Fruit fly (Drosophila melanogaster) whole organism, embryonic: ENCODE results near the gene mTerf3.

Experiments
- ATbp ChIP-seq: fragments of 200-800 bp; sonication (Bioruptor generic); optimal IDR thresholded peaks from 2 replicates; lab custom pipeline; 2017; ENCODE audit warnings: missing biosample characterization, mild to moderate bottlenecking, missing genetic modification characterization, missing genetic modification reagents
- Atf3 ChIP-seq: fragments of 200-800 bp; sonication (Bioruptor generic); optimal IDR thresholded peaks from 3 replicates; lab custom pipeline; 2016; ENCODE audit warnings: missing biosample characterization, missing genetic modification characterization
- Awh ChIP-seq: fragments of 200-800 bp; sonication (Bioruptor generic); IDR thresholded peaks from 2 replicates; pipeline ENCODE4, ENCODE4 v1.3.6; 2022; ENCODE audit warnings: missing biosample characterization, missing genetic modification characterization
- B-H1 ChIP-seq: fragments of 200-800 bp; sonication (Bioruptor generic); IDR thresholded peaks from 3 replicates; pipeline ENCODE4 v1.3.6; 2022; ENCODE audit warnings: missing biosample characterization, missing genetic modification characterization
- Blimp-1 ChIP-seq: fragments of 200-800 bp; sonication (Bioruptor generic); optimal IDR thresholded peaks from 3 replicates; lab custom pipeline; 2018; ENCODE audit warnings: missing biosample characterization, missing genetic modification characterization, mild to moderate bottlenecking, moderate library complexity, missing genetic modification reagents
- Bteb2 ChIP-seq: fragments of 200-800 bp; sonication (Bioruptor generic); optimal IDR thresholded peaks from 2 replicates; lab custom pipeline; 2016; ENCODE audit warnings: missing biosample characterization, missing genetic modification characterization
- CG10274 ChIP-seq: fragments of 200-800 bp; sonication (Bioruptor generic); optimal IDR thresholded peaks from 3 replicates; lab custom pipeline; 2017; ENCODE audit warnings: missing biosample characterization, mild to moderate bottlenecking, missing genetic modification characterization
- CG10431 ChIP-seq: fragments of 200-800 bp; sonication (Bioruptor generic); optimal IDR thresholded peaks from 3 replicates; lab custom pipeline; 2018; ENCODE audit warnings: missing biosample characterization, mild to moderate bottlenecking, missing genetic modification characterization
- CG12155 ChIP-seq: fragments of 200-800 bp; sonication (Bioruptor generic); optimal IDR thresholded peaks from 3 replicates; lab custom pipeline; 2016; ENCODE audit warnings: missing biosample characterization, missing genetic modification characterization
- CG12219 ChIP-seq: fragments of 200-800 bp; sonication (Bioruptor generic); optimal IDR thresholded peaks from 3 replicates; lab custom pipeline; 2018; ENCODE audit warnings: missing biosample characterization, mild to moderate bottlenecking, missing genetic modification characterization
- CG15011 ChIP-seq: fragments of 200-800 bp; sonication (Bioruptor generic); optimal IDR thresholded peaks from 3 replicates; lab custom pipeline; 2018; ENCODE audit warnings: missing biosample characterization, mild to moderate bottlenecking, missing genetic modification characterization
- CG1603 ChIP-seq: fragments of 200-800 bp; sonication (Bioruptor generic); optimal IDR thresholded peaks from 2 replicates; lab custom pipeline; 2019; ENCODE audit warnings: missing biosample characterization, mild to moderate bottlenecking, missing genetic modification characterization, moderate library complexity
- CG17186 ChIP-seq: fragments of 200-800 bp; sonication (Bioruptor generic); optimal IDR thresholded peaks from 3 replicates; lab custom pipeline; 2017; ENCODE audit warnings: missing biosample characterization, missing genetic modification reagents, missing genetic modification characterization
- CG18764 ChIP-seq: fragments of 200-800 bp; sonication (Bioruptor generic); optimal IDR thresholded peaks from 3 replicates; lab custom pipeline; 2016; ENCODE audit warnings: missing biosample characterization, missing genetic modification characterization
- CG31365 ChIP-seq: fragments of 200-800 bp; sonication (Bioruptor generic); optimal IDR thresholded peaks from 2 replicates; lab custom pipeline; 2018; ENCODE audit warnings: missing biosample characterization, mild to moderate bottlenecking, missing genetic modification characterization
- CG3407 ChIP-seq: fragments of 200-800 bp; sonication (Bioruptor generic); optimal IDR thresholded peaks from 2 replicates; lab custom pipeline; 2018; ENCODE audit warnings: missing biosample characterization, mild to moderate bottlenecking, missing genetic modification characterization
- CG4854 ChIP-seq: fragments of 200-800 bp; sonication (Bioruptor generic); optimal IDR thresholded peaks from 2 replicates; lab custom pipeline; 2016; ENCODE audit warnings: missing biosample characterization, missing genetic modification characterization, inconsistent platforms
- CG8924 ChIP-seq: fragments of 200-800 bp; optimal IDR thresholded peaks from 3 replicates; lab custom pipeline; 2019; ENCODE audit warnings: missing biosample characterization, mild to moderate bottlenecking, missing genetic modification characterization, moderate library complexity
- CG9437 ChIP-seq: fragments of 200-800 bp; sonication (Bioruptor generic); optimal IDR thresholded peaks from 2 replicates; lab custom pipeline; 2018; ENCODE audit warnings: missing biosample characterization, mild to moderate bottlenecking, missing genetic modification characterization
- Dll ChIP-seq: fragments of 200-800 bp; sonication (Bioruptor generic); IDR thresholded peaks from 4 replicates; pipeline ENCODE4 v1.3.6; 2022; ENCODE audit warnings: missing biosample characterization, missing genetic modification characterization; ENCODE audit not compliant: partially characterized antibody
- GATAe ChIP-seq: fragments of 200-800 bp; sonication (Bioruptor generic); conservative IDR thresholded peaks from 2 replicates; pipeline ENCODE4 v1.3.6; 2022; ENCODE audit warnings: missing biosample characterization, missing genetic modification characterization
- Hsf ChIP-seq: fragments of 200-800 bp; sonication (Bioruptor generic); optimal IDR thresholded peaks from 3 replicates; lab custom pipeline; 2016; ENCODE audit warnings: missing biosample characterization, missing genetic modification characterization
- Lpt ChIP-seq: fragments of >200 bp; optimal IDR thresholded peaks from 2 replicates; lab custom pipeline; 2018; ENCODE audit warnings: missing biosample characterization, missing genetic modification characterization
- Nf-YC ChIP-seq: fragments of 200-800 bp; optimal IDR thresholded peaks from 3 replicates; lab custom pipeline; 2019; ENCODE audit warnings: missing biosample characterization, mild to moderate bottlenecking, missing genetic modification characterization, moderate library complexity
- Oaz ChIP-seq: fragments of 200-800 bp; sonication (Bioruptor generic); IDR thresholded peaks from 2 replicates; pipeline ENCODE4 v1.3.6; 2022; ENCODE audit warnings: missing biosample characterization, missing genetic modification characterization
- Optix ChIP-seq: fragments of 200-800 bp; sonication (Bioruptor generic); IDR thresholded peaks from 3 replicates; pipeline ENCODE4 v1.3.6; 2022; ENCODE audit warnings: missing biosample characterization, missing genetic modification characterization
- Sin3A ChIP-seq: fragments of >200 bp; optimal IDR thresholded peaks from 2 replicates; lab custom pipeline; 2018
- Six4 ChIP-seq: fragments of 200-800 bp; sonication (Bioruptor generic); optimal IDR thresholded peaks from 2 replicates; lab custom pipeline; 2016; ENCODE audit warnings: missing biosample characterization, missing genetic modification characterization
- Spps ChIP-seq: fragments of 200-800 bp; sonication (Bioruptor generic); optimal IDR thresholded peaks from 2 replicates; lab custom pipeline; 2018; ENCODE audit warnings: missing biosample characterization, mild to moderate bottlenecking, missing genetic modification characterization
- Sry-δ ChIP-seq: fragments of 200-800 bp; sonication (Bioruptor generic); optimal IDR thresholded peaks from 2 replicates; lab custom pipeline; 2016; ENCODE audit warnings: missing biosample characterization, missing genetic modification characterization
- amos ChIP-seq: fragments of 200-800 bp; sonication (Bioruptor generic); IDR thresholded peaks from 2 replicates; pipeline ENCODE4 v1.3.6; 2022; ENCODE audit warnings: missing biosample characterization, missing genetic modification characterization; ENCODE audit not compliant: partially characterized antibody
- ato ChIP-seq: fragments of 200-800 bp; sonication (Bioruptor generic); IDR thresholded peaks from 2 replicates; pipeline ENCODE4 v1.3.6; 2022; ENCODE audit warnings: missing biosample characterization, missing genetic modification characterization; ENCODE audit not compliant: partially characterized antibody
- bbx ChIP-seq: fragments of 200-800 bp; sonication (Bioruptor generic); IDR thresholded peaks from 2 replicates; pipeline ENCODE4 v1.3.6; 2022; ENCODE audit warnings: missing biosample characterization, missing genetic modification characterization; ENCODE audit not compliant: partially characterized antibody
- br ChIP-seq: fragments of >200 bp; optimal IDR thresholded peaks from 2 replicates; lab custom pipeline; 2017
- cg ChIP-seq: fragments of 200-800 bp; sonication (Bioruptor generic); optimal IDR thresholded peaks from 3 replicates; lab custom pipeline; 2019; ENCODE audit warnings: missing biosample characterization, mild to moderate bottlenecking, missing genetic modification characterization, moderate library complexity
- crc ChIP-seq: fragments of 200-800 bp; sonication (Bioruptor generic); optimal IDR thresholded peaks from 2 replicates; lab custom pipeline; 2016; ENCODE audit warnings: missing biosample characterization, missing genetic modification characterization
- disco-r ChIP-seq: fragments of 200-800 bp; sonication (Bioruptor generic); optimal IDR thresholded peaks from 2 replicates; lab custom pipeline; 2016; ENCODE audit warnings: missing biosample characterization, missing genetic modification characterization
- emc ChIP-seq: fragments of 200-800 bp; sonication (Bioruptor generic); optimal IDR thresholded peaks from 2 replicates; lab custom pipeline; 2016; ENCODE audit warnings: missing biosample characterization, missing genetic modification characterization
- esg ChIP-seq: fragments of 200-800 bp; sonication (Bioruptor generic); conservative IDR thresholded peaks from 2 replicates; pipeline ENCODE4 v1.3.6; 2022; ENCODE audit warnings: missing biosample characterization, missing genetic modification characterization
- fd102C ChIP-seq: fragments of 200-800 bp; sonication (Bioruptor generic); optimal IDR thresholded peaks from 2 replicates; lab custom pipeline; 2018; ENCODE audit warnings: missing biosample characterization, mild to moderate bottlenecking, missing genetic modification characterization, moderate library complexity
- fd64A ChIP-seq: fragments of 200-800 bp; sonication (Bioruptor generic); optimal IDR thresholded peaks from 3 replicates; lab custom pipeline; 2018; ENCODE audit warnings: missing biosample characterization, mild to moderate bottlenecking, missing genetic modification characterization
- gcm ChIP-seq: fragments of 200-800 bp; sonication (Bioruptor generic); optimal IDR thresholded peaks from 2 replicates; lab custom pipeline; 2019; ENCODE audit warnings: missing biosample characterization, mild to moderate bottlenecking, missing genetic modification characterization, moderate library complexity
- kah ChIP-seq: fragments of 200-800 bp; sonication (Bioruptor generic); optimal IDR thresholded peaks from 2 replicates; lab custom pipeline; 2018; ENCODE audit warnings: missing biosample characterization, mild to moderate bottlenecking, missing genetic modification characterization
- lola ChIP-seq, 3 experiments: fragments of >200 bp in 2 of 3; fragments of 200-800 bp in 1 of 3; sonication (Bioruptor generic) in 1 of 3; optimal IDR thresholded peaks; 2 replicates each; lab custom pipeline; 2017 to 2019; ENCODE audit warnings: missing biosample characterization in 3 of 3, missing genetic modification characterization in 3 of 3, mild to moderate bottlenecking in 1 of 3, moderate library complexity in 1 of 3
- pho ChIP-seq: fragments of 200-800 bp; sonication (Bioruptor generic); optimal IDR thresholded peaks from 2 replicates; lab custom pipeline; 2016; ENCODE audit warnings: missing biosample characterization, missing genetic modification characterization
- phol ChIP-seq: fragments of 200-800 bp; sonication (Bioruptor generic); optimal IDR thresholded peaks from 3 replicates; lab custom pipeline; 2018; ENCODE audit warnings: missing biosample characterization, mild to moderate bottlenecking, missing genetic modification characterization, moderate library complexity
- sens ChIP-seq: fragments of 200-800 bp; sonication (Bioruptor generic); peaks from one replicate; lab custom pipeline; 2016; ENCODE audit warnings: missing biosample characterization, missing genetic modification characterization
- slp2 ChIP-seq: fragments of 200-800 bp; sonication (Bioruptor generic); optimal IDR thresholded peaks from 2 replicates; lab custom pipeline; 2016; ENCODE audit warnings: missing biosample characterization, missing genetic modification characterization
- unc-4 ChIP-seq: fragments of 200-800 bp; sonication (Bioruptor generic); IDR thresholded peaks from 2 replicates; pipeline ENCODE4 v1.3.6; 2022; ENCODE audit warnings: missing biosample characterization, missing genetic modification characterization; ENCODE audit not compliant: partially characterized antibody
- vnd ChIP-seq: fragments of 200-800 bp; sonication (Bioruptor generic); IDR thresholded peaks from 3 replicates; pipeline ENCODE4 v1.3.6; 2022; ENCODE audit warnings: missing biosample characterization, missing genetic modification characterization; ENCODE audit not compliant: partially characterized antibody

The mTerf3 gene

DNA sequence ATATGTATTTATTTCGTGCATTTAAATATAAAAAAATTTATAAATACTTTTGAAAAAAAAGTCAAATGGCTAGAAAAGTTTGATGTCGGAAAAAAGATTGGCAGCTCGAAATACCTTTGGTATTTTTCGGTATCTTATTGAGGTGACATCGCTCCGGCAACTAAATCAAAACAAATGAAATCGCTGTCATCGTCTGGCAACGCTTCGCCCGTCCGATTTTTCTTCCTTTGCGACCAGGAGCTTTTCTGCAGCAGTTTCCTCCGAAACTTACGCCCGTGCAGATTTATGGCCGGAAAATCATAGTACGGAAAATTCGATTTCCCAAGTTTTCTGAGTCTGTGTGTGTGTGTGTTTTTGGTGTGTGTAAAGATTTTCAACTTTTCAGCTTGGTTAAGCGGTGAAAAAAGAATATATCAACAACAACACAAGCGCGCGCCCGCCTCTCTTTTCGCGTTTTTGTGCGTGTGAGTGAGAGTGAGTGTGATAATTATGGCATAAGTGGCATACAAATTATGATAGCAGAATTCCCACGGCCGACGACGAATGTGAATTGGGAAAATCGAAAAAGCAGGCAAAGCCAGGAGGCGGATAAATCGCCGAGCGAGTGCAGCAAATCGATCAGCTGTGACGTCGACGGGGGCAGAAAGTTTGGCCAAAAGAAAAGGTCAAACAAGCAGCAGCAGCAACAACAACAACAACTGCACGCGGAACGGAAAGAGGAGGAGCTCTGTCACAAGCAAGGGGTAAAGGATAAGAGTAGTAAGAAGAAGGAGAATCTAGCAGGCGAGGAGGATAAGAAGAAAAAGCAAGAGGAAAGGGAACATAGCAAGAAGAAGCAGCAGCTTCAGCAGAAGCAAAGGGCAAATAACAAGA is 23.2 kb downstream of the mTerf3 start, which contains the start of gene CG32425 (continued):
- TF ChIP-seq amos (GFP tag; lab: Robert Waterston, UW), result no peak
- no peak for TF ChIP-seq lola (GFP tag; optimal IDR thresholded peaks at IDR 0.05; lab: Kevin White, UChicago)
- no peak for TF ChIP-seq CG8924
- TF ChIP-seq sens, result peak; percentile 65
- no peak for TF ChIP-seq emc (GFP tag; lab: Kevin White, UChicago)
- TF ChIP-seq pho (GFP tag; lab: Kevin White, UChicago), result no peak
- peak; percentile 40 for TF ChIP-seq phol (tag; lab: Kevin White, UChicago)
- TF ChIP-seq Blimp-1 (GFP tag; lab: Kevin White, UChicago), result no peak
- no peak for TF ChIP-seq gcm (GFP tag; lab: Kevin White, UChicago)
- TF ChIP-seq CG1603 (tag; lab: Kevin White, UChicago), result peak; percentile 48
- TF ChIP-seq kah (GFP tag; lab: Kevin White, UChicago), result no peak
- TF ChIP-seq unc-4, result peak; percentile 27; the same call in 1 of the 2 replicates
- no peak for TF ChIP-seq CG17186
- TF ChIP-seq CG12155 (GFP tag; lab: Kevin White, UChicago), result no peak
- peak; percentile 74 for TF ChIP-seq cg (GFP tag; lab: Kevin White, UChicago)
- TF ChIP-seq Nf-YC (tag; lab: Kevin White, UChicago), result peak; percentile 25
- no peak for TF ChIP-seq disco-r
- TF ChIP-seq CG15011, result no peak
- TF ChIP-seq CG12219, result no peak
- TF ChIP-seq Sry-δ, result no peak
- TF ChIP-seq vnd, result no peak
- TF ChIP-seq Spps, result no peak
- 0 out of 4 replicates have a peak, but pooled peaks have one; percentile 26 for TF ChIP-seq Dll
- no peak for TF ChIP-seq CG10431
- no peak for TF ChIP-seq B-H1 (GFP tag; lab: Robert Waterston, UW)
- no peak for TF ChIP-seq esg (GFP tag; lab: Robert Waterston, UW)
- no peak for TF ChIP-seq br (lab: Kevin White, UChicago)
- no peak for TF ChIP-seq slp2
- no peak for TF ChIP-seq Hsf (GFP tag; lab: Kevin White, UChicago)
- no peak for TF ChIP-seq Oaz (GFP tag; lab: Robert Waterston, UW)
- TF ChIP-seq fd102C (GFP tag; lab: Kevin White, UChicago), result no peak
- no peak for TF ChIP-seq fd64A (GFP tag; lab: Kevin White, UChicago)
- TF ChIP-seq ato (GFP tag; lab: Robert Waterston, UW), result no peak
- no peak for TF ChIP-seq CG3407 (GFP tag; lab: Kevin White, UChicago)
- TF ChIP-seq GATAe (GFP tag; lab: Robert Waterston, UW), result no peak
- TF ChIP-seq CG4854, result no peak
- no peak for TF ChIP-seq Sin3A (lab: Kevin White, UChicago)
- no peak for TF ChIP-seq CG9437 (GFP tag; lab: Kevin White, UChicago)
- no peak for TF ChIP-seq CG10274 (GFP tag; lab: Kevin White, UChicago)
- no peak for TF ChIP-seq Bteb2 (GFP tag; lab: Kevin White, UChicago)
- no peak for TF ChIP-seq CG18764 (GFP tag; lab: Kevin White, UChicago)
- TF ChIP-seq bbx (GFP tag; lab: Robert Waterston, UW), result peak; percentile 54
- TF ChIP-seq ATbp (GFP tag; lab: Kevin White, UChicago), result no peak
- TF ChIP-seq crc (GFP tag; lab: Kevin White, UChicago), result no peak
- TF ChIP-seq Optix (GFP tag; lab: Robert Waterston, UW), result no peak
- no peak for TF ChIP-seq Atf3 (GFP tag; lab: Kevin White, UChicago)
- no peak for TF ChIP-seq Lpt (GFP tag; lab: Kevin White, UChicago)
- TF ChIP-seq CG31365 (tag; lab: Kevin White, UChicago), result no peak
- TF ChIP-seq Awh (GFP tag; lab: Robert Waterston, UW), result no peak
- no peak for TF ChIP-seq Six4 (GFP tag; lab: Kevin White, UChicago)
